Fruit fly (Drosophila melanogaster) whole organism, embryonic: ENCODE data around the gene Dbp21E2.

Experiments
- Ada2b ChIP-seq: fragments of 200-800 bp; sonication (Bioruptor generic); IDR thresholded peaks from 2 replicates; pipeline ENCODE4 v1.3.6; 2022; ENCODE audit warnings: missing biosample characterization, missing genetic modification characterization
- Asciz ChIP-seq: fragments of 200-800 bp; sonication (Bioruptor generic); optimal IDR thresholded peaks from 2 replicates; lab custom pipeline; 2017; ENCODE audit warnings: missing biosample characterization, mild to moderate bottlenecking, missing genetic modification characterization, missing genetic modification reagents
- BEAF-32 ChIP-seq: fragments of 200-800 bp; sonication (Bioruptor generic); optimal IDR thresholded peaks from 3 replicates; lab custom pipeline; 2017; ENCODE audit warnings: missing biosample characterization, missing genetic modification characterization, mild to moderate bottlenecking, moderate library complexity, missing genetic modification reagents
- Bgb ChIP-seq: fragments of 200-800 bp; sonication (Bioruptor generic); IDR thresholded peaks from 2 replicates; pipeline ENCODE4 v1.3.6; 2022; ENCODE audit warnings: missing biosample characterization, missing genetic modification characterization; ENCODE audit not compliant: partially characterized antibody
- CG10431 ChIP-seq: fragments of 200-800 bp; sonication (Bioruptor generic); optimal IDR thresholded peaks from 3 replicates; lab custom pipeline; 2018; ENCODE audit warnings: missing biosample characterization, mild to moderate bottlenecking, missing genetic modification characterization
- CG10979 ChIP-seq: fragments of 200-800 bp; sonication (Bioruptor generic); optimal IDR thresholded peaks from 2 replicates; lab custom pipeline; 2018; ENCODE audit warnings: missing biosample characterization, mild to moderate bottlenecking, missing genetic modification characterization, moderate library complexity
- CG16863 ChIP-seq: fragments of 200-800 bp; sonication (Bioruptor generic); optimal IDR thresholded peaks from 3 replicates; lab custom pipeline; 2016; ENCODE audit warnings: missing biosample characterization, missing genetic modification characterization
- CG1792 ChIP-seq: fragments of 200-800 bp; sonication (Bioruptor generic); optimal IDR thresholded peaks from 2 replicates; lab custom pipeline; 2016; ENCODE audit warnings: missing biosample characterization, missing genetic modification characterization
- CG2129 ChIP-seq: fragments of 200-800 bp; sonication (Bioruptor generic); IDR thresholded peaks from 2 replicates; pipeline ENCODE4 v1.3.6; 2022; ENCODE audit warnings: missing biosample characterization, missing genetic modification characterization; ENCODE audit not compliant: partially characterized antibody
- CG2202 ChIP-seq: fragments of 200-800 bp; sonication (Bioruptor generic); optimal IDR thresholded peaks from 2 replicates; lab custom pipeline; 2018; ENCODE audit warnings: missing biosample characterization, mild to moderate bottlenecking, missing genetic modification characterization
- CG2875 ChIP-seq: fragments of 200-800 bp; sonication (Bioruptor generic); optimal IDR thresholded peaks from 2 replicates; lab custom pipeline; 2017; ENCODE audit warnings: missing biosample characterization, mild to moderate bottlenecking, missing genetic modification characterization, missing genetic modification reagents
- CG4730 ChIP-seq: fragments of 200-800 bp; sonication (Bioruptor generic); IDR thresholded peaks from 2 replicates; pipeline ENCODE4 v1.3.6; 2022; ENCODE audit warnings: missing biosample characterization, missing genetic modification characterization
- CG7963 ChIP-seq: fragments of 200-800 bp; sonication (Bioruptor generic); IDR thresholded peaks from 3 replicates; pipeline ENCODE4 v1.3.6; 2022; ENCODE audit warnings: missing biosample characterization, missing genetic modification characterization; ENCODE audit not compliant: partially characterized antibody
- CG8478 ChIP-seq: fragments of >200 bp; optimal IDR thresholded peaks from 2 replicates; lab custom pipeline; 2018
- CG9215 ChIP-seq: fragments of 200-800 bp; sonication (Bioruptor generic); IDR thresholded peaks from 2 replicates; pipeline ENCODE4 v1.3.6; 2022; ENCODE audit warnings: missing biosample characterization, missing genetic modification characterization
- CG9727 ChIP-seq: fragments of 200-800 bp; sonication (Bioruptor generic); optimal IDR thresholded peaks from 3 replicates; lab custom pipeline; 2017; ENCODE audit warnings: missing biosample characterization, mild to moderate bottlenecking, missing genetic modification characterization
- CHES-1-like ChIP-seq: fragments of 200-800 bp; sonication (Bioruptor generic); optimal IDR thresholded peaks from 2 replicates; lab custom pipeline; 2016; ENCODE audit warnings: missing biosample characterization, missing genetic modification characterization
- Camta ChIP-seq: fragments of 200-800 bp; sonication (Bioruptor generic); optimal IDR thresholded peaks from 2 replicates; lab custom pipeline; 2016; ENCODE audit warnings: missing biosample characterization, missing genetic modification characterization
- Dip3 ChIP-seq: fragments of 200-800 bp; sonication (Bioruptor generic); optimal IDR thresholded peaks from 3 replicates; lab custom pipeline; 2016; ENCODE audit warnings: missing biosample characterization, missing genetic modification characterization
- Dp ChIP-seq: fragments of 200-800 bp; sonication (Bioruptor generic); optimal IDR thresholded peaks from 2 replicates; lab custom pipeline; 2018; ENCODE audit warnings: missing biosample characterization, mild to moderate bottlenecking, missing genetic modification characterization, moderate library complexity
- Dref ChIP-seq: fragments of 200-800 bp; sonication (Bioruptor generic); IDR thresholded peaks from 2 replicates; pipeline ENCODE4 v1.3.6; 2022; ENCODE audit warnings: missing biosample characterization, missing genetic modification characterization
- GATAe ChIP-seq: fragments of 200-800 bp; sonication (Bioruptor generic); conservative IDR thresholded peaks from 2 replicates; pipeline ENCODE4 v1.3.6; 2022; ENCODE audit warnings: missing biosample characterization, missing genetic modification characterization
- Gug ChIP-seq: fragments of 200-800 bp; sonication (Bioruptor generic); IDR thresholded peaks from 4 replicates; pipeline ENCODE4 v1.3.6; 2022; ENCODE audit warnings: missing biosample characterization, missing genetic modification characterization
- HLH4C ChIP-seq: fragments of 200-800 bp; sonication (Bioruptor generic); IDR thresholded peaks from 3 replicates; pipeline ENCODE4 v1.3.6; 2022; ENCODE audit warnings: missing biosample characterization, missing genetic modification characterization; ENCODE audit not compliant: partially characterized antibody
- Hand ChIP-seq: fragments of 200-800 bp; sonication (Bioruptor generic); optimal IDR thresholded peaks from 2 replicates; lab custom pipeline; 2017; ENCODE audit warnings: mild to moderate bottlenecking, missing biosample characterization, missing genetic modification reagents, missing genetic modification characterization
- Med ChIP-seq: fragments of 200-800 bp; sonication (Bioruptor generic); peaks from one replicate; lab custom pipeline; 2016; ENCODE audit warnings: missing biosample characterization, missing genetic modification characterization, mild to moderate bottlenecking, inconsistent platforms, moderate library complexity
- Neu2 ChIP-seq: fragments of 200-800 bp; sonication (Bioruptor generic); optimal IDR thresholded peaks from 3 replicates; lab custom pipeline; 2016; ENCODE audit warnings: missing biosample characterization, missing genetic modification characterization, borderline replicate concordance
- Opbp ChIP-seq: fragments of 200-800 bp; sonication (Bioruptor generic); IDR thresholded peaks from 3 replicates; pipeline ENCODE4 v1.3.6; 2022; ENCODE audit warnings: missing biosample characterization, missing genetic modification characterization; ENCODE audit not compliant: partially characterized antibody
- Sry-β ChIP-seq: fragments of 200-800 bp; sonication (Bioruptor generic); optimal IDR thresholded peaks from 2 replicates; lab custom pipeline; 2018; ENCODE audit warnings: missing biosample characterization, mild to moderate bottlenecking, missing genetic modification characterization, moderate library complexity
- Ssrp ChIP-seq: fragments of 200-800 bp; sonication (Bioruptor generic); optimal IDR thresholded peaks from 2 replicates; lab custom pipeline; 2018; ENCODE audit warnings: missing biosample characterization, mild to moderate bottlenecking, missing genetic modification characterization, moderate library complexity
- amos ChIP-seq: fragments of 200-800 bp; sonication (Bioruptor generic); IDR thresholded peaks from 2 replicates; pipeline ENCODE4 v1.3.6; 2022; ENCODE audit warnings: missing biosample characterization, missing genetic modification characterization; ENCODE audit not compliant: partially characterized antibody
- bbx ChIP-seq: fragments of 200-800 bp; sonication (Bioruptor generic); IDR thresholded peaks from 2 replicates; pipeline ENCODE4 v1.3.6; 2022; ENCODE audit warnings: missing biosample characterization, missing genetic modification characterization; ENCODE audit not compliant: partially characterized antibody
- bigmax ChIP-seq: fragments of 200-800 bp; sonication (Bioruptor generic); optimal IDR thresholded peaks from 2 replicates; lab custom pipeline; 2018; ENCODE audit warnings: missing biosample characterization, mild to moderate bottlenecking, missing genetic modification characterization
- chn ChIP-seq: fragments of 200-800 bp; sonication (Bioruptor generic); optimal IDR thresholded peaks from 2 replicates; lab custom pipeline; 2016; ENCODE audit warnings: missing biosample characterization, missing genetic modification characterization
- gem ChIP-seq: fragments of 200-800 bp; sonication (Bioruptor generic); optimal IDR thresholded peaks from 2 replicates; lab custom pipeline; 2019; ENCODE audit warnings: missing biosample characterization, mild to moderate bottlenecking, missing genetic modification characterization, moderate library complexity
- hb ChIP-seq: fragments of 200-800 bp; sonication (Bioruptor generic); IDR thresholded peaks from 3 replicates; pipeline ENCODE4 v1.3.6; 2022; ENCODE audit warnings: missing biosample characterization, missing genetic modification characterization; ENCODE audit not compliant: partially characterized antibody
- insv ChIP-seq, 2 experiments: fragments of 200-800 bp; sonication (Bioruptor generic); optimal IDR thresholded peaks; 3 replicates each; lab custom pipeline; 2016 to 2018; ENCODE audit warnings: missing biosample characterization in 2 of 2, missing genetic modification characterization in 2 of 2
- lmd ChIP-seq: fragments of 200-800 bp; sonication (Bioruptor generic); IDR thresholded peaks from 2 replicates; pipeline ENCODE4 v1.3.6; 2022; ENCODE audit warnings: missing biosample characterization, missing genetic modification characterization
- pho ChIP-seq: fragments of 200-800 bp; sonication (Bioruptor generic); optimal IDR thresholded peaks from 2 replicates; lab custom pipeline; 2016; ENCODE audit warnings: missing biosample characterization, missing genetic modification characterization
- sima ChIP-seq: fragments of 200-800 bp; sonication (Bioruptor generic); optimal IDR thresholded peaks from 2 replicates; lab custom pipeline; 2016; ENCODE audit warnings: missing biosample characterization, missing genetic modification characterization
- stwl ChIP-seq: fragments of 200-800 bp; sonication (Bioruptor generic); optimal IDR thresholded peaks from 3 replicates; lab custom pipeline; 2018; ENCODE audit warnings: missing biosample characterization, mild to moderate bottlenecking, missing genetic modification characterization, moderate library complexity
- tgo ChIP-seq: fragments of 200-800 bp; sonication (Bioruptor generic); IDR thresholded peaks from 3 replicates; pipeline ENCODE4 v1.3.6; 2022; ENCODE audit warnings: missing biosample characterization, missing genetic modification characterization
- tna ChIP-seq: fragments of 200-800 bp; sonication (Bioruptor generic); IDR thresholded peaks from 2 replicates; pipeline ENCODE4 v1.3.6; 2022; ENCODE audit warnings: missing biosample characterization, missing genetic modification characterization; ENCODE audit not compliant: partially characterized antibody
- trh ChIP-seq: fragments of 200-800 bp; sonication (Bioruptor generic); optimal IDR thresholded peaks from 2 replicates; lab custom pipeline; 2016; ENCODE audit warnings: missing biosample characterization, missing genetic modification characterization
- zen ChIP-seq: fragments of 200-800 bp; sonication (Bioruptor generic); optimal IDR thresholded peaks from 3 replicates; lab custom pipeline; 2018; ENCODE audit warnings: missing biosample characterization, mild to moderate bottlenecking, missing genetic modification characterization, moderate library complexity

The Dbp21E2 gene

DNA sequence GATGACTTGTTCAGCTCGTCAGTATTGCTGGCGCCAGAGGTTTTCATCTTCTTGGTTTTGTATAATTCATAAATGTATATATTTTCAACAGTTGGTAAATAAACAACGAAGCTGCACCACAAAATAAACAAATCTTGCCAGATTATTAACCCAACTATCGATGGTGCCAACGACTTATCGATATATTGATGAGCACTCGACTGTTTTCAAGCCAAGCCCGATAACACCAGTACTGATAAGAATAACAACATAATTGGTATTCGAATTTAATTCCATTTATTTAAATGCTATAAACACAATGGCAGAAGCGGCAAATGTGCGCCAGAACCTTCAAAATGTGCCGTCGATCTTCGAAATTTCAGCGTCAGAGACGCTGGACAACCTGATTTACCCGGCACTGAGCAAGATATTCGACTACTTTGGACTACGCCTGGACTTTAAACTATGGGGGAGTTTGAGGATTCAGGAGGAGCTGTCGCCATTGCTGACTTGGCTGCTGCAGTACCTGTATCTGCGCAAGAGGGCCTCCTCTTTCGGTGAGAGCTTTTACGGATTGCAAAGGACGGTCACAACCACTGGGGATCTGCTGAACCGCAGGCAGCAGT lies 4.5 kb downstream of the Dbp21E2 start, which contains the start of the genes Saf6 and Pex12 (continued):
- peak; percentile 73 for TF ChIP-seq CG2129 (GFP tag; lab: Robert Waterston, UW)
- peak; percentile 82 for TF ChIP-seq bbx (GFP tag; lab: Robert Waterston, UW)
- peak; percentile 26 for TF ChIP-seq CG10979 (tag; lab: Kevin White, UChicago)
- TF ChIP-seq BEAF-32 = peak; percentile 79
- TF ChIP-seq Ssrp = no peak
- peak in 1 of 2 experiments; percentile 54 for TF ChIP-seq insv (GFP tag; optimal IDR thresholded peaks at IDR 0.05; lab: Kevin White, UChicago)
- no peak for TF ChIP-seq CHES-1-like (GFP tag; lab: Kevin White, UChicago)
- peak; percentile 37 for TF ChIP-seq GATAe (GFP tag; lab: Robert Waterston, UW)
- TF ChIP-seq HLH4C = peak; percentile 80
- TF ChIP-seq tna (GFP tag; lab: Robert Waterston, UW) = peak; percentile 75
- TF ChIP-seq CG7963 = peak; percentile 83
- no peak for TF ChIP-seq lmd
- peak; percentile 75 for TF ChIP-seq Med (GFP tag; lab: Kevin White, UChicago)
- peak; percentile 85; the same call in 2 of the 3 replicates for TF ChIP-seq Opbp
- TF ChIP-seq bigmax (GFP tag; lab: Kevin White, UChicago) = peak; percentile 21
- peak; percentile 91 for TF ChIP-seq Sry-β
- peak; percentile 79 for TF ChIP-seq amos (GFP tag; lab: Robert Waterston, UW)
- peak; percentile 43 for TF ChIP-seq Dp (GFP tag; lab: Kevin White, UChicago)
- TF ChIP-seq Dref (GFP tag; lab: Robert Waterston, UW) = peak; percentile 88
- peak; percentile 79 for TF ChIP-seq hb (GFP tag; lab: Robert Waterston, UW)
- peak; percentile 86 for TF ChIP-seq Bgb (GFP tag; lab: Robert Waterston, UW)
- TF ChIP-seq, all 482 proteins: peak for 66

DNA sequence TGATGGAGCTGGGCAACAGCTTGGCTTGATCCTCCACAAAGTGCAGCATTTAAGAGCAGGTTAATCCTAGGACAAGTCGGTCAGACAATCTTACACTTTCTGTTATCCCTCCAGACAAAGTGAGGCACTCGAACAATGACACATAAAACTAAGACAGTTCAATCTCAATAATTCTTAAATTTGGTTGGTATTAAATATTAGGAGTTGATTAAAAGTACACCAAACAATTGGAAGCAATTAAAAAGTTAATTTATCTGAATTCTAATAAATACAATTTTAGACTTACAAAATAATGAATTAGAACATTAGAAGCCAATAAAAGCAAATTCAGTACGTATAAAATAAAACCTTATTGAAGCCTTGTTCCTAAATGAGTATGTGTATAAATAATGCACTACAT lies 6.5 kb downstream of the Dbp21E2 start, which contains the start of gene CG15880:
Gene CG15880, minus strand, starts transcription at position 101 of the 400 bp plus-strand sequence.
- TF ChIP-seq Gug = no peak

dm6 chr2L:819315-820032 lies 8.1 kb downstream of the Dbp21E2 start, which contains the start of the genes PGAP2 and Clp:
Gene PGAP2, minus strand, starts transcription at chr2L:819508.
Gene Clp, plus strand, starts transcription at chr2L:819964.
- TF ChIP-seq CG2875 (GFP tag; lab: Kevin White, UChicago) = no peak
- TF ChIP-seq chn (GFP tag; lab: Kevin White, UChicago) = peak; percentile 51
- TF ChIP-seq CG2202 (tag; lab: Kevin White, UChicago) = no peak
- no peak for TF ChIP-seq CG16863 (GFP tag; lab: Kevin White, UChicago)
- TF ChIP-seq CG1792 (GFP tag; lab: Kevin White, UChicago) = no peak
- TF ChIP-seq pho = peak; percentile 60
- peak; percentile 77; the same call in 1 of the 2 replicates for TF ChIP-seq CG9215 (GFP tag; lab: Robert Waterston, UW)
- TF ChIP-seq sima (GFP tag; lab: Kevin White, UChicago) = no peak
- TF ChIP-seq trh (GFP tag; lab: Kevin White, UChicago) = peak; percentile 51
- peak; percentile 33 for TF ChIP-seq Neu2 (GFP tag; lab: Kevin White, UChicago)
- peak; percentile 62 for TF ChIP-seq zen (tag; lab: Kevin White, UChicago)
- peak; percentile 61; the same call in 1 of the 2 replicates for TF ChIP-seq Ada2b (GFP tag; lab: Robert Waterston, UW)
- TF ChIP-seq CG8478 (lab: Kevin White, UChicago) = no peak
- TF ChIP-seq Camta (GFP tag; lab: Kevin White, UChicago) = peak; percentile 33
- peak; percentile 80 for TF ChIP-seq tgo (GFP tag; lab: Robert Waterston, UW)
- no peak for TF ChIP-seq CG10431
- TF ChIP-seq CG9727 (GFP tag; lab: Kevin White, UChicago) = peak; percentile 80
- TF ChIP-seq Dip3 = no peak
- TF ChIP-seq Asciz (GFP tag; lab: Kevin White, UChicago) = no peak
- no peak for TF ChIP-seq insv (GFP tag; optimal IDR thresholded peaks at IDR 0.05; lab: Kevin White, UChicago)
- TF ChIP-seq CG4730 (GFP tag; lab: Robert Waterston, UW) = peak; percentile 65
- no peak for TF ChIP-seq Hand
- TF ChIP-seq stwl (tag; lab: Kevin White, UChicago) = peak; percentile 42
- TF ChIP-seq gem = peak; percentile 89
